Fruit fly (Drosophila melanogaster) whole organism: ENCODE data around the gene Hgsnat.

ENCODE experiments used
- CG8478 ChIP-seq: fragments of >200 bp; optimal IDR thresholded peaks from 2 replicates; lab custom pipeline; 2018; ENCODE audit warnings: inconsistent platforms
- Dll ChIP-seq: fragments of >200 bp; optimal IDR thresholded peaks from 2 replicates; lab custom pipeline; 2017
- EcR ChIP-seq, 2 experiments: fragments of >200 bp; optimal IDR thresholded peaks; 2 replicates each; lab custom pipeline; 2017; ENCODE audit warnings: missing biosample characterization in 2 of 2, missing genetic modification characterization in 2 of 2, missing genetic modification reagents in 2 of 2
- pan ChIP-seq: fragments of >200 bp; optimal IDR thresholded peaks from 2 replicates; lab custom pipeline; 2017
- psq ChIP-seq: fragments of >200 bp; optimal IDR thresholded peaks from 2 replicates; lab custom pipeline; 2017
- usp ChIP-seq: fragments of >200 bp; optimal IDR thresholded peaks from 2 replicates; lab custom pipeline; 2017; ENCODE audit warnings: missing biosample characterization, missing genetic modification characterization, mixed read lengths

The Hgsnat gene

DNA sequence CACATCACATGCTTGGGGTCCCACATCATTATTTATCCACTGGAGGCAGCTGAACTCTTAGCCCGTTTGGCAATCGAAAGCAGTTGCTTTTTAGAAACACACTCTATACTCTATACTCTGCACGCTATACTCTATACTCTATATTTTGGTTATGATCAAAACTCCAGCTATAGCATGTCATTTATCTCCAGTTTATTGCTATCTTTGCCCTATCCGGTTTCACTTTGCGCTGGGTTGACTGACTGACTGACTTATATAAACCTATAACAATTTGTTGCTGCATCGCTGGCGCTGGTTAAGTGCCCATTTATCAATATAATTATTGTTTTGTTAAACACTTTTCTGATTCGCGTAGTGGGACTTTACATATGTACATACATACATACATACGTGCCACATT is 25.0 kb downstream of the Hgsnat start:
- TF ChIP-seq EcR (GFP tag; optimal IDR thresholded peaks at IDR 0.05; lab: Kevin White, UChicago) (no peak), psq (lab: Kevin White, UChicago) (no peak), CG8478 (lab: Kevin White, UChicago) (no peak), Dll (lab: Kevin White, UChicago) (no peak), usp (no peak), pan (no peak)

DNA sequence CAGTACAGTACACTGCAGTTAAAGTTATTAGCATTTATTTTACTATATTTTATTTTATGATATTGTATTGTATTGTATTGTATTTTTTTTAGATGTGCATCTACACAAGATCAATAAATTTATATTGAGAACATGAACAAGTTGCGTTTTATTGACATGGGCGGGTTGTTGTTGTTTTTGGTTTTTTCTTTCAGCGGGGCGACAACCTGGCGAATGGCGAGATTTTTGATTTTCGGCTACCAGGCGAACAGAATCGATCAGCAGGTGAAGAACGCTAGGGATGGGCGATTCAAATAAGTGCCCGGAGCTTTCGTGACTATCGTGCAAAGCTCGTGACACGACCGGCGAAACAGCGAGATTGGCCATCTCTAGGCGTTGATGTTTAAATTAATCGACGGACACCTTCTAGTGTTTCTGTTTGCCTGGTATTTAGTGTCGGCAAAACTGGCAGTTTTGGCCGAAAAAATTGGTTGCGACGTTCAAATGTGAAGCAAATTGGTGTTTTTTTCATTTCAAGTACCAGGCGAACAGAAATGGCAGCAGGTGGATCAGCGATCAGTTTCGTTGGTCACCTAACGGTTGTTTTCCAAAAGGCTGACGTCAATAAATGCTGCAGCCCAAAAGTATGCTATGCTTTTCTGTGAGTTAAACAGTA is 37.4 kb downstream of the Hgsnat start:
- TF ChIP-seq CG8478 (lab: Kevin White, UChicago) = no peak
- TF ChIP-seq usp = no peak
- no peak for TF ChIP-seq psq (lab: Kevin White, UChicago)
- no peak for TF ChIP-seq pan
- TF ChIP-seq Dll (lab: Kevin White, UChicago) = no peak
- no peak for TF ChIP-seq EcR (GFP tag; optimal IDR thresholded peaks at IDR 0.05; lab: Kevin White, UChicago)

DNA sequence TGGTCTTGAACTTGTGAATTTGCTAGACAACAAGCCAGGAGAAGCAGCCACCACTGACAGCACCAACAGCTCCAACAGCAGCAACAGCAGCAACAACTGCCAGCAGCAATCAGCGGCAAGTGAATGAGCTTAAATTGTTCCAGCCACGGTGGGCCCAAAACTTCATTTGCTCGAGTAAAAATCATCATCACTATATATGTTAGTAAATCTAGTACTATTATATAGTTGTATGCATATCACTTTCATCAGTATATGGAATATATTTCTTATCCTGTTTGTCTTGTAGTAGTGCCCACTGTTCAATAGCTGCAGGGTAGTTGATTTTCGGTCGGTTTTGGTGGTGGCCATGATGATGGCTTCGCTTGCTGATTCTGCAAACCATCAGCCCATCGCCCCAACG is 40.3 kb downstream of the Hgsnat start:
- TF ChIP-seq Dll (lab: Kevin White, UChicago) (no peak), EcR (GFP tag; optimal IDR thresholded peaks at IDR 0.05; lab: Kevin White, UChicago) (no peak)

DNA sequence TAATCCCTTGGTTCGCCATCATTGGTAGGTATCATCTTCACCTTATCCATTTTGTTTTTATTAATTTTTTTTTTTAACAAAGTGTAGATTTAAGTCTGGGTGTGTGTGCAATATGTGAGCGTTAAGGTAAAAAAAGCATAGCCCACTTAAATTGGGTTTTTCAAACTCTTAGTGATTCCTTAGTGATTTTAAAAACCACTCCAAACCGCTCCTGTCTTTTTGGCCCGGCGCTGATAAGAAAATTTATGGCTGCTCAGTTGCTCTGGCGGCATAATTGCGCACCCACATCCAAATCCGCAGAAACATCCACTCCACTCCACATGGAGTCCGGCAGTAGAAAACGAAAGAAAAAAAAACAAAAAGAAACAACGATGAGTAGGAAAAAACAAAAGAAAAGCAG is 42.5 kb downstream of the Hgsnat start, which contains the start of gene CG15468:
CG15468 (minus strand) TSS at position 101 of the 400 bp plus-strand sequence.
- no peak for TF ChIP-seq EcR (GFP tag; optimal IDR thresholded peaks at IDR 0.05; lab: Kevin White, UChicago)
- TF ChIP-seq CG8478 (lab: Kevin White, UChicago) = no peak
- no peak for TF ChIP-seq pan
- TF ChIP-seq usp = no peak
- no peak for TF ChIP-seq Dll (lab: Kevin White, UChicago)
- TF ChIP-seq psq (lab: Kevin White, UChicago) = no peak

DNA sequence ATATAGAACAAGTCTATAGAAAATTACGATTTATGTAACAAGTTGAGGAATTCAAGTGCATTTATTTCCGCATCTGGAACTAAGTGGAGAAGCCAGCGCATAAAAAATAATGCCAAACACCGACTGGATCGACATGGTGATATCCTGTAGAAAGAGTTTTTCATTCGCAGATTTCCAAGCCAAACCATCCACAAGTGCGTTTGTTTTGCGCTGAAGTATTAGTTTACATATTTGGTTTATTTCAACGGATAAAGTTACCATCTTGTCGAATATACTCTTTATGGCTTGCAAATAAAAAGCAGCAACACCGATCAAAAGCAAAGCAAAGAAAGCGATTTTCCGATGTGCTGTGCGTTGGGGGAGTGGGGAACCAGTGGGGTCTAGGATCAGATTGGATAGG is 44.4 kb downstream of the Hgsnat start:
- TF ChIP-seq usp (no peak), psq (lab: Kevin White, UChicago) (no peak), pan (no peak), CG8478 (lab: Kevin White, UChicago) (no peak), Dll (lab: Kevin White, UChicago) (no peak)

DNA sequence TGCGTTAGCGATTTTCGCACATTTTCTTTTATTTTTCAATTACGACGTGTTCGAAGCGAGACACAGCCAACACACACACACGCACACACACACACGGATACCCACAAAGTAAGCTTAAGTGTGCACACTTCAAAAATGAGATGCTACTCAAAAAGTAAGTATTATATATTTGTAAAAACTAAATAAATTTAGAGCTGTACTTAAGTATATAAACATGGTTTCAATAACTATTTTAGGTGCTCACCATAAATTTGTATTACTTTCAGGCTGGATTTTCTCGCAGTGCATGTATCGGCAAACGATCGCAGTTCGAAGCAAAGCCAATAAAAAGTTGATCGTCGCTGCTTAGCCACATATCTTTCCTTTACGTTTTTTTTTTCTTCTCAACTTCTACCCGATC is 47.1 kb downstream of the Hgsnat start:
- TF ChIP-seq CG8478 (lab: Kevin White, UChicago) (no peak), pan (no peak), Dll (lab: Kevin White, UChicago) (no peak), EcR (GFP tag; optimal IDR thresholded peaks at IDR 0.05; lab: Kevin White, UChicago) (no peak)

DNA sequence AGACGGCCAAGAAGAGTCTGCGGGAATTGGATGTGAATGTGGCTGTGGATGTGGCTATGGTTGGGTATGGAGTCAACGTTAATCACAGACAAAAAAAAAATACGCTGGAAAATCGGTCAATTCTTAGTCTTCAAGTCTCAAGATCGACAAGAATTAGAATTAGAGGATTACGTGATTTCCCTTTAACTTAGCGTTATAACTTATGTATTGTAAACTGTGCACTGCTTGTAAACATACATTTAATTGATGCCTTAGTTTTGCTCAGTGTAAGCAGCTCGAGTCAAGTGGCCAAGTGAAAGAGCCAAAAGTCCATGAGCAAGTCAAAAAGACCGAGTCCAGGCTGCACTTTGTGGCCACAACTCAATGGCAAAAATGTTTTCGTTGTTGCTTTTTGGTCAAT is 51.4 kb downstream of the Hgsnat start:
- no peak for TF ChIP-seq EcR (GFP tag; optimal IDR thresholded peaks at IDR 0.05; lab: Kevin White, UChicago)
- no peak for TF ChIP-seq pan
- TF ChIP-seq CG8478 (lab: Kevin White, UChicago) = no peak
- no peak for TF ChIP-seq usp
- TF ChIP-seq psq (lab: Kevin White, UChicago) = no peak
- no peak for TF ChIP-seq Dll (lab: Kevin White, UChicago)
